Worm (Caenorhabditis elegans) whole organism, late embryonic: ENCODE measurements around the gene Y73C8B.2.

Experiments
- T23F11.4 ChIP-seq: fragments of 200-800 bp; sonication (Bioruptor generic); optimal IDR thresholded peaks from 2 replicates; lab custom pipeline; 2018; ENCODE audit warnings: mild to moderate bottlenecking, missing genetic modification characterization, missing compliant biosample characterization
- ahr-1 ChIP-seq: sonication (generic microtip); optimal IDR thresholded peaks from 2 replicates; lab custom pipeline; 2016; ENCODE audit warnings: missing genetic modification characterization, missing compliant biosample characterization
- dmd-4 ChIP-seq: sonication (generic microtip); optimal IDR thresholded peaks from 2 replicates; lab custom pipeline; 2016; ENCODE audit warnings: borderline replicate concordance, missing genetic modification characterization, missing compliant biosample characterization
- elt-4 ChIP-seq: sonication (generic microtip); optimal IDR thresholded peaks from 2 replicates; lab custom pipeline; 2016; ENCODE audit warnings: missing genetic modification characterization, missing compliant biosample characterization
- lin-11 ChIP-seq: fragments of 200-800 bp; sonication (Bioruptor generic); optimal IDR thresholded peaks from 2 replicates; lab custom pipeline; 2018; ENCODE audit warnings: mild to moderate bottlenecking, missing genetic modification characterization, missing compliant biosample characterization
- npax-4 ChIP-seq: sonication (generic microtip); optimal IDR thresholded peaks from 2 replicates; lab custom pipeline; 2016; ENCODE audit warnings: missing genetic modification characterization, missing compliant biosample characterization
- pag-3 ChIP-seq: sonication (generic microtip); optimal IDR thresholded peaks from 2 replicates; lab custom pipeline; 2016; ENCODE audit warnings: missing compliant biosample characterization, missing genetic modification characterization, borderline replicate concordance
- pqm-1 ChIP-seq: sonication (generic microtip); optimal IDR thresholded peaks from 2 replicates; lab custom pipeline; 2016; ENCODE audit warnings: missing genetic modification characterization, missing compliant biosample characterization
- pros-1 ChIP-seq: fragments of 150-350 bp; optimal IDR thresholded peaks from 2 replicates; lab custom pipeline; 2014; ENCODE audit warnings: missing biosample characterization, missing genetic modification reagents, missing genetic modification characterization
- rnt-1 ChIP-seq: sonication (generic microtip); optimal IDR thresholded peaks from 2 replicates; lab custom pipeline; 2016; ENCODE audit warnings: missing genetic modification characterization, missing compliant biosample characterization
- tbx-2 ChIP-seq: sonication (generic microtip); optimal IDR thresholded peaks from 2 replicates; lab custom pipeline; 2016; ENCODE audit warnings: missing genetic modification characterization, missing compliant biosample characterization

DNA sequence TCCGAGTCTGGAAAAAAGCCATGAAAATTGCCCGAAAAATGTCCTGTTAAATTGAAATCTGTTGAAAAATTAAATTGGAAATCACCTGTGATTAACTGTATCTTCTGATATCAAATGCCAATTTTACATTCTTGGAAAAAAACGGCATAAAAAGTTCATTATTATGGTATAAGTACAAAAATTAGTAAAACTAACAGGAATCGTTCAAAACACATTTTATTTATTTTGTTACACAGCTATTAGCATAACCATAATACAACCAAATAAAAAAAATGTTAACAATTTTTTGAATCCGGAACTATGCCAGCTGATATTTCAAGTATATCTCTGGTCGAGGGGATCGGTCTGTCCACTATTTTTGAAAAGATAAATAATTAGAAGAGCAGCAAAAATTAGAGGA, 35.8 kb upstream of the Y73C8B.2 start, which contains the start of gene K08D9.10:
- TF ChIP-seq rnt-1 (no peak), elt-4 (no peak), pqm-1 (tag; lab: Kevin White, UChicago) (no peak), T23F11.4 (GFP tag; lab: Kevin White, UChicago) (no peak), ahr-1 (tag; lab: Kevin White, UChicago) (no peak), tbx-2 (tag; lab: Kevin White, UChicago) (no peak), dmd-4 (tag; lab: Kevin White, UChicago) (no peak), lin-11 (tag; lab: Kevin White, UChicago) (no peak), pag-3 (tag; lab: Kevin White, UChicago) (no peak), npax-4 (tag; lab: Kevin White, UChicago) (no peak), pros-1 (no peak)
